Worm (Caenorhabditis elegans) whole organism, L1 larva: ENCODE measurements around the gene vps-29.

Experiments
- C16A3.4 ChIP-seq: fragments of 150-350 bp; optimal IDR thresholded peaks from 2 replicates; lab custom pipeline; 2014; ENCODE audit warnings: missing biosample characterization, missing genetic modification characterization
- C34B4.2 ChIP-seq: sonication (generic microtip); optimal IDR thresholded peaks from 2 replicates; lab custom pipeline; 2017; ENCODE audit warnings: mild to moderate bottlenecking, missing genetic modification characterization, missing compliant biosample characterization
- F16B12.6 ChIP-seq: fragments of 150-350 bp; optimal IDR thresholded peaks from 2 replicates; lab custom pipeline; 2014; ENCODE audit warnings: missing biosample characterization, missing genetic modification characterization
- aha-1 ChIP-seq: fragments of 150-350 bp; optimal IDR thresholded peaks from 2 replicates; lab custom pipeline; 2014; ENCODE audit warnings: missing biosample characterization, missing genetic modification characterization
- ama-1 ChIP-seq: fragments of 150-350 bp; optimal IDR thresholded peaks from 2 replicates; lab custom pipeline; 2014
- ceh-8 ChIP-seq: fragments of 200-800 bp; sonication (Bioruptor generic); optimal IDR thresholded peaks from 2 replicates; lab custom pipeline; 2018; ENCODE audit warnings: mild to moderate bottlenecking, missing genetic modification characterization, moderate library complexity, missing compliant biosample characterization
- ceh-82 ChIP-seq, 3 experiments: fragments of 150-350 bp in 1 of 3; sonication (generic microtip) in 2 of 3; optimal IDR thresholded peaks; 2 replicates each; lab custom pipeline; 2014 to 2017; ENCODE audit warnings: missing biosample characterization in 3 of 3, missing genetic modification characterization in 3 of 3
- ceh-90 ChIP-seq: sonication (generic microtip); optimal IDR thresholded peaks from 2 replicates; lab custom pipeline; 2016; ENCODE audit warnings: missing genetic modification characterization, missing compliant biosample characterization
- ces-1 ChIP-seq: fragments of 150-350 bp; optimal IDR thresholded peaks from 2 replicates; lab custom pipeline; 2014; ENCODE audit warnings: missing biosample characterization, missing genetic modification reagents, missing genetic modification characterization
- dpl-1 ChIP-seq, 3 experiments: fragments of 150-350 bp in 2 of 3; sonication (generic microtip) in 1 of 3; optimal IDR thresholded peaks; 2 replicates each; lab custom pipeline; 2014 to 2017; ENCODE audit warnings: missing biosample characterization in 3 of 3, missing genetic modification characterization in 3 of 3, missing genetic modification reagents in 3 of 3
- dsc-1 ChIP-seq: sonication (generic microtip); optimal IDR thresholded peaks from 2 replicates; lab custom pipeline; 2016; ENCODE audit warnings: mild to moderate bottlenecking, missing genetic modification characterization, missing compliant biosample characterization
- efl-1 ChIP-seq, 4 experiments: fragments of 150-350 bp; optimal IDR thresholded peaks in 3 of 4; peaks in 1 of 4; 1 replicate in 1 of 4; 2 replicates in 3 of 4; lab custom pipeline; 2014; ENCODE audit warnings: missing biosample characterization in 2 of 4, missing genetic modification characterization in 2 of 4, missing genetic modification reagents in 2 of 4
- egl-13 ChIP-seq: sonication (generic microtip); optimal IDR thresholded peaks from 2 replicates; lab custom pipeline; 2016; ENCODE audit warnings: missing genotype, missing genetic modification reagents, missing genetic modification characterization, missing compliant biosample characterization
- elt-3 ChIP-seq, 6 experiments: fragments of 150-350 bp in 1 of 6; sonication (generic microtip); optimal IDR thresholded peaks; 2 replicates each; lab custom pipeline; 2017 to 2018; ENCODE audit warnings: missing biosample characterization in 6 of 6, missing genetic modification characterization in 6 of 6, inconsistent platforms in 1 of 6
- fkh-8 ChIP-seq: sonication (generic microtip); optimal IDR thresholded peaks from 2 replicates; lab custom pipeline; 2016; ENCODE audit warnings: mild to moderate bottlenecking, missing genetic modification characterization, missing compliant biosample characterization
- hlh-17 ChIP-seq: fragments of 200-800 bp; sonication (Bioruptor generic); optimal IDR thresholded peaks from 2 replicates; lab custom pipeline; 2018; ENCODE audit warnings: missing genetic modification characterization, mild to moderate bottlenecking, missing compliant biosample characterization, moderate library complexity, borderline replicate concordance
- hlh-4 ChIP-seq: sonication (generic microtip); optimal IDR thresholded peaks from 2 replicates; lab custom pipeline; 2016; ENCODE audit warnings: mild to moderate bottlenecking, missing genetic modification characterization, missing compliant biosample characterization
- irx-1 ChIP-seq: sonication (generic microtip); optimal IDR thresholded peaks from 2 replicates; lab custom pipeline; 2016; ENCODE audit warnings: missing genetic modification characterization, missing compliant biosample characterization
- isw-1 ChIP-seq: fragments of 200-800 bp; sonication (Bioruptor generic); IDR thresholded peaks from 2 replicates; pipeline ENCODE4 v1.3.6; 2022; ENCODE audit warnings: missing genetic modification characterization, missing compliant biosample characterization
- jun-1 ChIP-seq: fragments of 150-350 bp; optimal IDR thresholded peaks from 2 replicates; lab custom pipeline; 2014; ENCODE audit warnings: missing biosample characterization, missing genetic modification reagents, missing genetic modification characterization
- lin-15B ChIP-seq: fragments of 150-350 bp; sonication (generic microtip); optimal IDR thresholded peaks from 3 replicates; lab custom pipeline; 2014; ENCODE audit warnings: missing biosample characterization, missing genetic modification characterization
- lin-35 ChIP-seq, 2 experiments: fragments of 150-350 bp; optimal IDR thresholded peaks; 2 replicates each; lab custom pipeline; 2014; ENCODE audit warnings: missing biosample characterization in 2 of 2, missing genetic modification characterization in 2 of 2, missing genetic modification reagents in 2 of 2
- lsy-2 ChIP-seq, 2 experiments: fragments of 150-350 bp; optimal IDR thresholded peaks; 2 replicates each; lab custom pipeline; 2014; ENCODE audit warnings: missing biosample characterization in 2 of 2, missing genetic modification characterization in 2 of 2
- mep-1 ChIP-seq: fragments of 150-350 bp; optimal IDR thresholded peaks from 2 replicates; lab custom pipeline; 2014; ENCODE audit warnings: missing biosample characterization, missing genetic modification characterization
- nhr-47 ChIP-seq: sonication (generic microtip); optimal IDR thresholded peaks from 2 replicates; lab custom pipeline; 2016; ENCODE audit warnings: mild to moderate bottlenecking, missing genetic modification characterization, moderate library complexity, missing compliant biosample characterization
- nhr-71 ChIP-seq: sonication (generic microtip); optimal IDR thresholded peaks from 2 replicates; lab custom pipeline; 2016; ENCODE audit warnings: mild to moderate bottlenecking, missing genetic modification characterization, moderate library complexity, missing compliant biosample characterization
- nhr-85 ChIP-seq: sonication (generic microtip); peaks from one replicate; lab custom pipeline; 2016; ENCODE audit warnings: missing genetic modification characterization, inconsistent platforms, missing compliant biosample characterization
- nhr-90 ChIP-seq: sonication (generic microtip); optimal IDR thresholded peaks from 2 replicates; lab custom pipeline; 2016; ENCODE audit warnings: mild to moderate bottlenecking, missing genetic modification characterization, missing compliant biosample characterization; ENCODE audit not compliant: poor library complexity
- pag-3 ChIP-seq: sonication (generic microtip); optimal IDR thresholded peaks from 2 replicates; lab custom pipeline; 2017; ENCODE audit warnings: missing genetic modification characterization, mild to moderate bottlenecking, missing compliant biosample characterization, antibody characterized with exemption, borderline replicate concordance; ENCODE audit not compliant: insufficient read depth
- rnt-1 ChIP-seq: sonication (generic microtip); optimal IDR thresholded peaks from 2 replicates; lab custom pipeline; 2016; ENCODE audit warnings: mild to moderate bottlenecking, missing genetic modification characterization, moderate library complexity, missing compliant biosample characterization
- snu-23 ChIP-seq: sonication (generic microtip); optimal IDR thresholded peaks from 2 replicates; lab custom pipeline; 2016; ENCODE audit warnings: missing genetic modification characterization, missing compliant biosample characterization
- sox-4 ChIP-seq: sonication (generic microtip); optimal IDR thresholded peaks from 2 replicates; lab custom pipeline; 2016; ENCODE audit warnings: missing genetic modification characterization, missing compliant biosample characterization
- tbx-2 ChIP-seq: sonication (generic microtip); optimal IDR thresholded peaks from 2 replicates; lab custom pipeline; 2016; ENCODE audit warnings: missing genetic modification characterization, missing compliant biosample characterization
- tlp-1 ChIP-seq: fragments of 150-350 bp; optimal IDR thresholded peaks from 2 replicates; lab custom pipeline; 2014; ENCODE audit warnings: missing biosample characterization, missing genetic modification characterization
- unc-130 ChIP-seq: fragments of 150-350 bp; optimal IDR thresholded peaks from 2 replicates; lab custom pipeline; 2017; ENCODE audit warnings: missing biosample characterization, missing genetic modification characterization, inconsistent platforms
- unc-62 ChIP-seq: fragments of 150-350 bp; optimal IDR thresholded peaks from 2 replicates; lab custom pipeline; 2014; ENCODE audit warnings: missing biosample characterization, missing genetic modification reagents, missing genetic modification characterization
- unc-86 ChIP-seq: sonication (generic microtip); optimal IDR thresholded peaks from 2 replicates; lab custom pipeline; 2016; ENCODE audit warnings: missing genetic modification characterization, missing compliant biosample characterization
- unc-98 ChIP-seq: fragments of 200-800 bp; sonication (Bioruptor generic); IDR thresholded peaks from 2 replicates; pipeline ENCODE4 v1.3.6; 2022; ENCODE audit warnings: missing genetic modification characterization, missing compliant biosample characterization
- vab-15 ChIP-seq: sonication (generic microtip); optimal IDR thresholded peaks from 2 replicates; lab custom pipeline; 2017; ENCODE audit warnings: missing genotype, mild to moderate bottlenecking, missing genetic modification characterization, missing compliant biosample characterization
- xbp-1 ChIP-seq: sonication (generic microtip); optimal IDR thresholded peaks from 2 replicates; lab custom pipeline; 2016; ENCODE audit warnings: missing genetic modification characterization, missing compliant biosample characterization
- zip-4 ChIP-seq: fragments of 200-800 bp; sonication (Bioruptor generic); optimal IDR thresholded peaks from 2 replicates; lab custom pipeline; 2018; ENCODE audit warnings: mild to moderate bottlenecking, missing genetic modification characterization, moderate library complexity, missing compliant biosample characterization
- ztf-11 ChIP-seq, 2 experiments: sonication (generic microtip); optimal IDR thresholded peaks; 2 replicates each; lab custom pipeline; 2016 to 2017; ENCODE audit warnings: missing genetic modification characterization in 2 of 2, missing biosample characterization in 1 of 2, missing compliant biosample characterization in 1 of 2

Gene vps-29

DNA sequence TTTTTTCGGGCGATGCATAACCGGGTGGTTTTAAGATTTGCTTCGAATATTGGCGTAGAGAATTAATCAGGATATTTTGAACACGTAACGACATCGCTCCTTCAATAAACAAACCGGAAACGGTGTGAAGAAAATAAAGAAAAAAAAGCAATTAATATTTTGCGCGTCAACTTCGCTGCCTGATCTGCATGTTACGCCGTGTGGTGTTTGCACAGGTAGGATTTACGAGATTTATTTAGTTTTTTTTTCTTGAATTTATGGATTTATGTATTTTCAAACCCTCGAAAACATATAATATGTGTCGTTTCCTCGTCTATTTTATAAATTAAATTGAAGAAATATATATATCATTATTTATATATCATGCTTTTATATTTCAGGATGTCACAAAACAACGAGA is 1.8 kb upstream of the vps-29 start, which contains the start of the genes ZK1128.1 and mett-10:
TSS of gene ZK1128.1 (minus strand) at position 99 of the 400 bp plus-strand sequence.
TSS of gene mett-10 (plus strand) at position 375 of the 400 bp plus-strand sequence.
- peak; percentile 86 for TF ChIP-seq F16B12.6 (tag; lab: Kevin White, UChicago)
- peak in 1 of 3 experiments; percentile 17 for TF ChIP-seq ceh-82 (tag; optimal IDR thresholded peaks at IDR 0.05; lab: Kevin White, UChicago)
- peak; percentile 4 for TF ChIP-seq lin-15B (tag; lab: Kevin White, UChicago)
- peak; percentile 19 for TF ChIP-seq vab-15
- TF ChIP-seq nhr-71 (tag; lab: Kevin White, UChicago), result peak; percentile 34
- 0 out of 2 replicates have a peak, but pooled peaks have one; percentile 6 for TF ChIP-seq isw-1 (GFP tag; lab: Robert Waterston, UW)
- TF ChIP-seq nhr-90, result no peak
- no peak for TF ChIP-seq C16A3.4 (tag; lab: Kevin White, UChicago)
- TF ChIP-seq nhr-85 (tag; lab: Kevin White, UChicago), result peak; percentile 25
- TF ChIP-seq hlh-17, result no peak
- no peak for TF ChIP-seq fkh-8 (tag; lab: Kevin White, UChicago)
- no peak for TF ChIP-seq ceh-8
- peak; percentile 31 for TF ChIP-seq nhr-47 (tag; lab: Kevin White, UChicago)
- TF ChIP-seq aha-1, result no peak
- no peak for TF ChIP-seq irx-1
- no peak for TF ChIP-seq dsc-1 (tag; lab: Kevin White, UChicago)
- peak; percentile 17 for TF ChIP-seq rnt-1
- peak; percentile 63 for TF ChIP-seq unc-130 (tag; lab: Kevin White, UChicago)
- peak; percentile 23 for TF ChIP-seq mep-1 (tag; lab: Kevin White, UChicago)
- peak; percentile 39 to 48 for TF ChIP-seq efl-1 (optimal IDR thresholded peaks at IDR 0.05; lab: Kevin White, UChicago)
- peak; percentile 62 to 94 for TF ChIP-seq efl-1 (GFP tag; optimal IDR thresholded peaks at IDR 0.05 in 1 of 2; lab: Kevin White, UChicago)
- TF ChIP-seq dpl-1 (GFP tag; optimal IDR thresholded peaks at IDR 0.05; lab: Kevin White, UChicago), result peak; percentile 23 to 62 (median 41)
- no peak for TF ChIP-seq elt-3 (tag; optimal IDR thresholded peaks at IDR 0.05; lab: Kevin White, UChicago)
- no peak for TF ChIP-seq unc-98 (GFP tag; lab: Robert Waterston, UW)
- no peak for TF ChIP-seq unc-62
- TF ChIP-seq snu-23 (GFP tag; lab: Kevin White, UChicago), result peak; percentile 46
- no peak for TF ChIP-seq zip-4 (GFP tag; lab: Kevin White, UChicago)
- TF ChIP-seq sox-4, result no peak
- TF ChIP-seq ceh-90 (tag; lab: Kevin White, UChicago), result no peak
- no peak for TF ChIP-seq ces-1
- peak; percentile 9 for TF ChIP-seq unc-86 (tag; lab: Kevin White, UChicago)
- TF ChIP-seq pag-3 (tag; lab: Kevin White, UChicago), result no peak
- TF ChIP-seq lin-35 (GFP tag; optimal IDR thresholded peaks at IDR 0.05; lab: Kevin White, UChicago), result peak; percentile 36 to 50
- TF ChIP-seq lsy-2 (tag; optimal IDR thresholded peaks at IDR 0.05; lab: Kevin White, UChicago), result peak; percentile 46 to 67
- peak; percentile 12 for TF ChIP-seq xbp-1 (tag; lab: Kevin White, UChicago)
- no peak for TF ChIP-seq tbx-2

DNA sequence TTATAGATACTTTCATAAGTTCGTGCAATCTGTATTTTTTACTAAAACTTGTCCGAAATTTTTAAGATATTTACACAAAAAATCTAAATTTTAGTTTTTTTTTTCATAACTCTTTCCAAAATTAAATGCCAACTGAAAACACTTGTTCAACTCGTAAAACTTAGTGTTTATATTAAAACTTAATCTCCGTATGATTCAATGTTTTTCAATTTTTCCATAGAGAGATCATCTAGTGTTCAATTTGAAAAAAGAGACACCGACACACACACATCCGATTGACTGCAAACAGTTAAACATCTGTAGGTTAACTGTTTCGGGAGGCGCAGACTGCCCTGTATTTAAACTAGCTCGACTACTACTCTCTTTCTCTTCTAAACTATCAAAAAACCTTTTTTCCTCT is 3.9 kb downstream of the vps-29 start, which contains the start of gene T16H12.9:
TSS of gene T16H12.9 (plus strand) at position 301 of the 400 bp plus-strand sequence.
- no peak for TF ChIP-seq tlp-1
- TF ChIP-seq hlh-17, result no peak
- no peak for TF ChIP-seq unc-86 (tag; lab: Kevin White, UChicago)
- TF ChIP-seq hlh-4 (tag; lab: Kevin White, UChicago), result no peak
- no peak for TF ChIP-seq ama-1
- TF ChIP-seq egl-13 (tag; lab: Kevin White, UChicago), result no peak
- no peak for TF ChIP-seq aha-1
- no peak for TF ChIP-seq unc-98 (GFP tag; lab: Robert Waterston, UW)
- TF ChIP-seq fkh-8 (tag; lab: Kevin White, UChicago), result no peak
- TF ChIP-seq jun-1 (tag; lab: Kevin White, UChicago), result no peak
- TF ChIP-seq ztf-11 (tag; optimal IDR thresholded peaks at IDR 0.05; lab: Kevin White, UChicago), result no peak
- no peak for TF ChIP-seq C34B4.2 (tag; lab: Kevin White, UChicago)
